Fruit fly (Drosophila melanogaster) whole organism: Measurements from ENCODE around the gene beta-PheRS.

Experiments used
- CG8478 ChIP-seq: fragments of >200 bp; optimal IDR thresholded peaks from 2 replicates; lab custom pipeline; 2018; ENCODE audit warnings: inconsistent platforms
- Dll ChIP-seq: fragments of >200 bp; optimal IDR thresholded peaks from 2 replicates; lab custom pipeline; 2017
- pan ChIP-seq: fragments of >200 bp; optimal IDR thresholded peaks from 2 replicates; lab custom pipeline; 2017
- psq ChIP-seq: fragments of >200 bp; optimal IDR thresholded peaks from 2 replicates; lab custom pipeline; 2017
- usp ChIP-seq: fragments of >200 bp; optimal IDR thresholded peaks from 2 replicates; lab custom pipeline; 2017; ENCODE audit warnings: missing biosample characterization, missing genetic modification characterization, mixed read lengths

DNA sequence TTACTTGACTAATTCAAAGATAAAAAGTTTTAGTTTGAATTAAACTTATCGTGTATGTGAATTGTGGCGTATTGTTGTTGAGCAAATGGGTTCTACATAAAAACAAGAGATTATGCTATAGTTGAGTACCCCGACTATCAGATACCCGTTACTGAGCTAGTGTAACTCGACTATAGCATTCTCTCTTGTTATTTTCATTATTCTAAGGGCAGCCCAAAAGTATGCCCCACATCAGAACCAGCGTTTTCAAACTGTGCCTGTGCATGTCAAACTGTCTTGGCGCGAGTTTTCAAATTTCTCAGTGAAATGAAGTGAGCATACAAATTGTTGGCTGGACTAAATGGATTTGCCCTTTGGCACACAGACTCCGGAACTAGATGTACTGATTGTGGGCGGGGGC, 26.8 kb upstream of the beta-PheRS start, which contains the start of gene shps:
- TF ChIP-seq psq (lab: Kevin White, UChicago) (no peak), Dll (lab: Kevin White, UChicago) (no peak), usp (no peak), CG8478 (lab: Kevin White, UChicago) (no peak), pan (lab: Kevin White, UChicago) (no peak)
